Fruit fly (Drosophila melanogaster) S2 (cell line): Measurements from ENCODE around the gene Coq7.

ENCODE experiments used
- CG8478 ChIP-seq: fragments of >200 bp; optimal IDR thresholded peaks from 2 replicates; lab custom pipeline; 2018
- CTCF ChIP-seq, 2 experiments: fragments of >200 bp; optimal IDR thresholded peaks; 2 replicates each; lab custom pipeline; 2018

DNA sequence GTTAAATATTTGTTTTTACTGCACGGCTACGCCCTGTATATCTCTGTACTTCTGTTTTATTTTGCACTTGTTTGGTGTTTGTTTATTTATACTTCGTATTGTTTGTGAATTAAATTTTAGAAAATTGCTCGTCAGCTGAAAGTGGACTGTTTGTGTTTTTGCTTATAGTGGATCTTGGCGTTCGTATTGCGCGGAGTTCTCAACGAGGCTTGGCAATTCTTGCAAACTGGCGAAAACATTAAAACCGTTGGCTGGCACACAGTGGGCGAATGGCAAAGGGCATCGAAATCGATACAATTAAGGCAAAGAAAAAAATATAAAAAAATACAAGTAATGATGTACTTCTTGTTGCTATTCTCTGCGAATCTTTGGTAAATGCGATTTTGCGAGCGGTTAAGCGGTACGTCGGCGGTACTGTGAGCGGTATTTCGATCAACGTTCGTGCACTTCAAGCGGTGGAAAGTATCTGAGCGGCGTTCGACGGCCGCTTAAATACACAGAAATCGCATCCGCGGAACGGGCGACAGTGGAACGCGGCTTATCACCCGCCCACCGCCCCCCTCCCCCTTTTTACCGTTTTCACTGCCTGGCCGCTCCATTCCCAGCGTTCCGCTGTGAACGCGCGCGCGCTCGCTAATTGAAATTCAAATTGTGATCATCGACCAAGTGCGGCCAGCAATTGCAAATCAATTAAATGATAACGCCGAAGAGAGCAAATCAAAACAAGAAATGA lies 44.1 kb upstream of the Coq7 start:
- TF ChIP-seq CG8478 (lab: Kevin White, UChicago) (no peak), CTCF (optimal IDR thresholded peaks at IDR 0.05; lab: Kevin White, UChicago) (no peak)
